Fruit fly (Drosophila melanogaster) whole organism, embryonic: ENCODE data around the gene simj.

Experiments used
- Awh ChIP-seq: fragments of 200-800 bp; sonication (Bioruptor generic); IDR thresholded peaks from 2 replicates; pipeline ENCODE4, ENCODE4 v1.3.6; 2022; ENCODE audit warnings: missing biosample characterization, missing genetic modification characterization
- C15 ChIP-seq: fragments of 200-800 bp; sonication (Bioruptor generic); IDR thresholded peaks from 3 replicates; pipeline ENCODE4 v1.3.6; 2022; ENCODE audit warnings: missing biosample characterization, missing genetic modification characterization
- CG10209 ChIP-seq: fragments of 200-800 bp; sonication (Bioruptor generic); optimal IDR thresholded peaks from 3 replicates; lab custom pipeline; 2017; ENCODE audit warnings: missing biosample characterization, mild to moderate bottlenecking, missing genetic modification characterization, missing genetic modification reagents
- CG10267 ChIP-seq: fragments of 200-800 bp; sonication (Bioruptor generic); optimal IDR thresholded peaks from 2 replicates; lab custom pipeline; 2018; ENCODE audit warnings: missing biosample characterization, mild to moderate bottlenecking, missing genetic modification characterization, moderate library complexity
- CG10321 ChIP-seq: fragments of 200-800 bp; sonication (Bioruptor generic); IDR thresholded peaks from 2 replicates; pipeline ENCODE4 v1.3.6; 2022; ENCODE audit warnings: missing biosample characterization, missing genetic modification characterization
- CG11504 ChIP-seq: fragments of 200-800 bp; sonication (Bioruptor generic); optimal IDR thresholded peaks from 3 replicates; lab custom pipeline; 2019; ENCODE audit warnings: missing biosample characterization, mild to moderate bottlenecking, missing genetic modification characterization, moderate library complexity
- CG12155 ChIP-seq: fragments of 200-800 bp; sonication (Bioruptor generic); optimal IDR thresholded peaks from 3 replicates; lab custom pipeline; 2016; ENCODE audit warnings: missing biosample characterization, missing genetic modification characterization
- CG14014 ChIP-seq: fragments of 200-800 bp; sonication (Bioruptor generic); IDR thresholded peaks from 2 replicates; pipeline ENCODE4 v1.3.6; 2022; ENCODE audit warnings: missing biosample characterization, missing genetic modification characterization
- CG17361 ChIP-seq: fragments of 200-800 bp; sonication (Bioruptor generic); IDR thresholded peaks from 3 replicates; pipeline ENCODE4 v1.3.6; 2022; ENCODE audit warnings: missing biosample characterization, missing genetic modification characterization
- CG17829 ChIP-seq: fragments of 200-800 bp; optimal IDR thresholded peaks from 2 replicates; lab custom pipeline; 2019; ENCODE audit warnings: missing biosample characterization, mild to moderate bottlenecking, missing genetic modification characterization, moderate library complexity
- CG18262 ChIP-seq: fragments of 200-800 bp; optimal IDR thresholded peaks from 3 replicates; lab custom pipeline; 2019; ENCODE audit warnings: missing biosample characterization, mild to moderate bottlenecking, missing genetic modification characterization, moderate library complexity
- CG18599 ChIP-seq: fragments of 200-800 bp; sonication (Bioruptor generic); optimal IDR thresholded peaks from 3 replicates; lab custom pipeline; 2017; ENCODE audit warnings: missing biosample characterization, missing genetic modification characterization, mild to moderate bottlenecking, moderate library complexity, missing genetic modification reagents
- CG2116 ChIP-seq: fragments of 200-800 bp; sonication (Bioruptor generic); optimal IDR thresholded peaks from 3 replicates; lab custom pipeline; 2018; ENCODE audit warnings: missing biosample characterization, mild to moderate bottlenecking, missing genetic modification characterization
- CG2202 ChIP-seq: fragments of 200-800 bp; sonication (Bioruptor generic); optimal IDR thresholded peaks from 2 replicates; lab custom pipeline; 2018; ENCODE audit warnings: missing biosample characterization, mild to moderate bottlenecking, missing genetic modification characterization
- CG2678 ChIP-seq: fragments of 200-800 bp; sonication (Bioruptor generic); optimal IDR thresholded peaks from 3 replicates; lab custom pipeline; 2019; ENCODE audit warnings: missing biosample characterization, mild to moderate bottlenecking, missing genetic modification characterization, moderate library complexity
- CG31441 ChIP-seq: fragments of 200-800 bp; sonication (Bioruptor generic); IDR thresholded peaks from 2 replicates; pipeline ENCODE4 v1.3.6; 2022; ENCODE audit warnings: missing biosample characterization, missing genetic modification characterization
- CG34376 ChIP-seq: fragments of 200-800 bp; sonication (Bioruptor generic); optimal IDR thresholded peaks from 2 replicates; lab custom pipeline; 2018; ENCODE audit warnings: missing biosample characterization, mild to moderate bottlenecking, missing genetic modification characterization
- CG3995 ChIP-seq: fragments of 200-800 bp; sonication (Bioruptor generic); optimal IDR thresholded peaks from 3 replicates; lab custom pipeline; 2016; ENCODE audit warnings: missing biosample characterization, missing genetic modification characterization
- CG4424 ChIP-seq: fragments of 200-800 bp; sonication (Bioruptor generic); optimal IDR thresholded peaks from 3 replicates; lab custom pipeline; 2016; ENCODE audit warnings: missing biosample characterization, missing genetic modification characterization
- CG6175 ChIP-seq: fragments of 200-800 bp; sonication (Bioruptor generic); IDR thresholded peaks from 3 replicates; pipeline ENCODE4 v1.3.6; 2022; ENCODE audit warnings: missing biosample characterization, missing genetic modification characterization
- CG6683 ChIP-seq: fragments of 200-800 bp; sonication (Bioruptor generic); optimal IDR thresholded peaks from 2 replicates; lab custom pipeline; 2017; ENCODE audit warnings: missing biosample characterization, mild to moderate bottlenecking, missing genetic modification characterization, missing genetic modification reagents
- CG7357 ChIP-seq: fragments of 200-800 bp; sonication (Bioruptor generic); IDR thresholded peaks from 3 replicates; pipeline ENCODE4 v1.3.6; 2022; ENCODE audit warnings: missing biosample characterization, missing genetic modification characterization
- CG8478 ChIP-seq: fragments of >200 bp; optimal IDR thresholded peaks from 2 replicates; lab custom pipeline; 2018
- CoRest ChIP-seq: fragments of 200-800 bp; sonication (Bioruptor generic); optimal IDR thresholded peaks from 3 replicates; lab custom pipeline; 2018; ENCODE audit warnings: missing biosample characterization, mild to moderate bottlenecking, missing genetic modification characterization, moderate library complexity
- Dref ChIP-seq: fragments of 200-800 bp; sonication (Bioruptor generic); IDR thresholded peaks from 2 replicates; pipeline ENCODE4 v1.3.6; 2022; ENCODE audit warnings: missing biosample characterization, missing genetic modification characterization
- Fer3 ChIP-seq: fragments of 200-800 bp; sonication (Bioruptor generic); optimal IDR thresholded peaks from 2 replicates; lab custom pipeline; 2018; ENCODE audit warnings: missing biosample characterization, mild to moderate bottlenecking, missing genetic modification characterization, moderate library complexity
- Gug ChIP-seq: fragments of 200-800 bp; sonication (Bioruptor generic); IDR thresholded peaks from 4 replicates; pipeline ENCODE4 v1.3.6; 2022; ENCODE audit warnings: missing biosample characterization, missing genetic modification characterization
- H15 ChIP-seq: fragments of 200-800 bp; sonication (Bioruptor generic); IDR thresholded peaks from 3 replicates; pipeline ENCODE4 v1.3.6; 2022; ENCODE audit warnings: missing biosample characterization, missing genetic modification characterization
- Hey ChIP-seq: fragments of 200-800 bp; sonication (Bioruptor generic); optimal IDR thresholded peaks from 3 replicates; lab custom pipeline; 2018; ENCODE audit warnings: missing biosample characterization, mild to moderate bottlenecking, missing genetic modification characterization
- Hmr ChIP-seq: fragments of 200-800 bp; sonication (Bioruptor generic); optimal IDR thresholded peaks from 3 replicates; lab custom pipeline; 2017; ENCODE audit warnings: mild to moderate bottlenecking, missing biosample characterization, missing genetic modification reagents, missing genetic modification characterization
- MBD-R2 ChIP-seq: fragments of 200-800 bp; sonication (Bioruptor generic); IDR thresholded peaks from 2 replicates; pipeline ENCODE4 v1.3.6; 2022; ENCODE audit warnings: missing biosample characterization, missing genetic modification characterization
- Mrtf ChIP-seq: fragments of 200-800 bp; sonication (Bioruptor generic); IDR thresholded peaks from 3 replicates; pipeline ENCODE4 v1.3.6; 2022; ENCODE audit warnings: missing biosample characterization, missing genetic modification characterization
- NC2β ChIP-seq: fragments of 200-800 bp; sonication (Bioruptor generic); optimal IDR thresholded peaks from 2 replicates; lab custom pipeline; 2016; ENCODE audit warnings: missing biosample characterization, missing genetic modification characterization
- NK7.1 ChIP-seq: fragments of 200-800 bp; sonication (Bioruptor generic); optimal IDR thresholded peaks from 3 replicates; lab custom pipeline; 2016; ENCODE audit warnings: missing biosample characterization, missing genetic modification characterization
- Rfx ChIP-seq: fragments of 200-800 bp; sonication (Bioruptor generic); IDR thresholded peaks from 2 replicates; pipeline ENCODE4 v1.3.6; 2022; ENCODE audit warnings: missing biosample characterization, missing genetic modification characterization
- Sin3A ChIP-seq: fragments of >200 bp; optimal IDR thresholded peaks from 2 replicates; lab custom pipeline; 2018
- Six4 ChIP-seq: fragments of 200-800 bp; sonication (Bioruptor generic); optimal IDR thresholded peaks from 2 replicates; lab custom pipeline; 2016; ENCODE audit warnings: missing biosample characterization, missing genetic modification characterization
- Usf ChIP-seq: fragments of 200-800 bp; sonication (Bioruptor generic); optimal IDR thresholded peaks from 2 replicates; lab custom pipeline; 2017; ENCODE audit warnings: missing genotype, missing biosample characterization, missing genetic modification characterization
- Xrp1 ChIP-seq: fragments of 200-800 bp; sonication (Bioruptor generic); IDR thresholded peaks from 2 replicates; pipeline ENCODE4 v1.3.6; 2022; ENCODE audit warnings: missing biosample characterization, missing genetic modification characterization
- ase ChIP-seq: fragments of 200-800 bp; sonication (Bioruptor generic); IDR thresholded peaks from 3 replicates; pipeline ENCODE4 v1.3.6; 2022; ENCODE audit warnings: missing biosample characterization, missing genetic modification characterization
- bcd ChIP-seq: fragments of 200-800 bp; sonication (Bioruptor generic); optimal IDR thresholded peaks from 2 replicates; lab custom pipeline; 2017; ENCODE audit warnings: missing biosample characterization, mild to moderate bottlenecking, missing genetic modification characterization
- chinmo ChIP-seq: fragments of 200-800 bp; sonication (Bioruptor generic); IDR thresholded peaks from 4 replicates; pipeline ENCODE4 v1.3.6; 2022; ENCODE audit warnings: missing biosample characterization, missing genetic modification characterization; ENCODE audit not compliant: partially characterized antibody
- fru ChIP-seq: fragments of >200 bp; optimal IDR thresholded peaks from 2 replicates; lab custom pipeline; 2017
- gro ChIP-seq: fragments of 200-800 bp; sonication (Bioruptor generic); optimal IDR thresholded peaks from 2 replicates; lab custom pipeline; 2016; ENCODE audit warnings: missing biosample characterization, missing genetic modification characterization
- knrl ChIP-seq: fragments of 200-800 bp; sonication (Bioruptor generic); IDR thresholded peaks from 3 replicates; pipeline ENCODE4 v1.3.6; 2022; ENCODE audit warnings: missing biosample characterization, missing genetic modification characterization; ENCODE audit not compliant: partially characterized antibody
- lmd ChIP-seq: fragments of 200-800 bp; sonication (Bioruptor generic); IDR thresholded peaks from 2 replicates; pipeline ENCODE4 v1.3.6; 2022; ENCODE audit warnings: missing biosample characterization, missing genetic modification characterization
- odd ChIP-seq: fragments of 200-800 bp; sonication (Bioruptor generic); optimal IDR thresholded peaks from 2 replicates; lab custom pipeline; 2017; ENCODE audit warnings: missing biosample characterization, mild to moderate bottlenecking, missing genetic modification characterization
- prd ChIP-seq, 3 experiments: fragments of >200 bp in 2 of 3; fragments of 200-800 bp in 1 of 3; sonication (Bioruptor generic) in 1 of 3; optimal IDR thresholded peaks in 2 of 3; IDR thresholded peaks in 1 of 3; 2 replicates in 2 of 3; 3 replicates in 1 of 3; pipeline versions ENCODE4 v1.3.6 to Lab custom; 2017 to 2022; ENCODE audit warnings: missing biosample characterization in 1 of 3, missing genetic modification characterization in 1 of 3
- scrt ChIP-seq: fragments of 200-800 bp; sonication (Bioruptor generic); optimal IDR thresholded peaks from 2 replicates; lab custom pipeline; 2018; ENCODE audit warnings: missing biosample characterization, mild to moderate bottlenecking, missing genetic modification characterization, moderate library complexity
- sima ChIP-seq: fragments of 200-800 bp; sonication (Bioruptor generic); optimal IDR thresholded peaks from 2 replicates; lab custom pipeline; 2016; ENCODE audit warnings: missing biosample characterization, missing genetic modification characterization
- trem ChIP-seq: fragments of 200-800 bp; optimal IDR thresholded peaks from 3 replicates; lab custom pipeline; 2019; ENCODE audit warnings: missing biosample characterization, mild to moderate bottlenecking, missing genetic modification characterization, moderate library complexity
- ttk ChIP-seq: fragments of 200-800 bp; sonication (Bioruptor generic); IDR thresholded peaks from 2 replicates; pipeline ENCODE4 v2.1.2; 2022; ENCODE audit warnings: missing biosample characterization, missing genetic modification characterization
- usp ChIP-seq: fragments of >200 bp; optimal IDR thresholded peaks from 2 replicates; lab custom pipeline; 2017; ENCODE audit warnings: missing biosample characterization, missing genetic modification characterization

Gene simj

DNA sequence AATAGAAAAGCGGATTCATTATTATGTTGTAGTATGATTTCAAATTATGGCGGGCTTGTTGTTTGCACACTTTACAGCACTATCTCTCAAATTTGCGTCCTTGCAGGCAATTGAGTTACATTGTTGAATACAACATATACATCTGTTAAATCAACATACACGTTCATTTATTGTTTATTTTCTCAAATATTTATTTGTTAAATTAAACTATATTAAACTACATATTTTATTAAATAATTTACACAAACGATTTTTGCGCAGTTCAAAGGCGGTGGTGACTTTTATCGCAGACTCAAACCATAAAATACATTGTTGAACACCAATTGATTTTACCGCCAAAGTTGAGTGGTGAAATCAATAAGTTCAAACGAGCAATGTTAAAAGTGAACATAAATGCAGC is 33.6 kb downstream of the simj start (continued):
- no peak for TF ChIP-seq chinmo (GFP tag; lab: Robert Waterston, UW)
- TF ChIP-seq scrt (GFP tag; lab: Kevin White, UChicago), result no peak
- TF ChIP-seq Usf (GFP tag; lab: Kevin White, UChicago), result no peak
- TF ChIP-seq CG3995, result peak; percentile 26
- no peak for TF ChIP-seq NK7.1 (GFP tag; lab: Kevin White, UChicago)
- no peak for TF ChIP-seq CG2202 (tag; lab: Kevin White, UChicago)
- TF ChIP-seq ase (GFP tag; lab: Robert Waterston, UW), result no peak
- no peak for TF ChIP-seq CG4424 (GFP tag; lab: Kevin White, UChicago)
- no peak for TF ChIP-seq ttk (GFP tag; lab: Robert Waterston, UW)
- TF ChIP-seq Xrp1 (GFP tag; lab: Robert Waterston, UW), result peak; percentile 31; the same call in 1 of the 2 replicates
- TF ChIP-seq CG18599, result peak; percentile 12
- peak; percentile 39 for TF ChIP-seq CG18262 (tag; lab: Kevin White, UChicago)
- TF ChIP-seq Gug (GFP tag; lab: Robert Waterston, UW), result no peak
- TF ChIP-seq CG10267, result peak; percentile 98
- TF ChIP-seq Dref (GFP tag; lab: Robert Waterston, UW), result no peak
- no peak for TF ChIP-seq sima (GFP tag; lab: Kevin White, UChicago)
- TF ChIP-seq CG6175 (GFP tag; lab: Robert Waterston, UW), result no peak
- TF ChIP-seq knrl (GFP tag; lab: Robert Waterston, UW), result 0 out of 3 replicates have a peak, but pooled peaks have one; percentile 36
- peak; percentile 67 for TF ChIP-seq trem (tag; lab: Kevin White, UChicago)
- TF ChIP-seq CG11504 (tag; lab: Kevin White, UChicago), result peak; percentile 49
- peak; percentile 30 for TF ChIP-seq CG2678 (tag; lab: Kevin White, UChicago)
- no peak for TF ChIP-seq Hey (tag; lab: Kevin White, UChicago)
- TF ChIP-seq fru (lab: Kevin White, UChicago), result no peak
- TF ChIP-seq CG17829 (tag; lab: Kevin White, UChicago), result no peak
- no peak for TF ChIP-seq Mrtf (GFP tag; lab: Robert Waterston, UW)
- TF ChIP-seq CG7357, result no peak
- TF ChIP-seq Fer3, result no peak
- no peak for TF ChIP-seq MBD-R2 (GFP tag; lab: Robert Waterston, UW)
- no peak for TF ChIP-seq CG10321 (GFP tag; lab: Robert Waterston, UW)
- TF ChIP-seq Rfx (GFP tag; lab: Robert Waterston, UW), result peak; percentile 37; the same call in 1 of the 2 replicates
- peak; percentile 40 for TF ChIP-seq Hmr (GFP tag; lab: Kevin White, UChicago)
- no peak for TF ChIP-seq H15 (GFP tag; lab: Robert Waterston, UW)
- 0 out of 2 replicates have a peak, but pooled peaks have one; percentile 13 for TF ChIP-seq CG31441 (GFP tag; lab: Robert Waterston, UW)
- TF ChIP-seq gro, result no peak
- TF ChIP-seq bcd (GFP tag; lab: Kevin White, UChicago), result no peak
- no peak for TF ChIP-seq Awh (GFP tag; lab: Robert Waterston, UW)
- peak; percentile 62; the same call in 2 of the 3 replicates for TF ChIP-seq CG17361 (GFP tag; lab: Robert Waterston, UW)
- TF ChIP-seq CoRest (tag; lab: Kevin White, UChicago), result peak; percentile 61
- TF ChIP-seq lmd, result no peak
- TF ChIP-seq Sin3A (lab: Kevin White, UChicago), result no peak
- TF ChIP-seq CG10209 (GFP tag; lab: Kevin White, UChicago), result peak; percentile 18
- no peak for TF ChIP-seq prd (optimal IDR thresholded peaks at IDR 0.05; lab: Kevin White, UChicago)
- TF ChIP-seq prd (GFP tag; IDR thresholded peaks at IDR 0.05; lab: Robert Waterston, UW), result no peak
- no peak for TF ChIP-seq C15 (GFP tag; lab: Robert Waterston, UW)
- no peak for TF ChIP-seq CG14014 (GFP tag; lab: Robert Waterston, UW)
- no peak for TF ChIP-seq CG8478 (lab: Kevin White, UChicago)
- peak; percentile 38 for TF ChIP-seq CG12155
- TF ChIP-seq NC2β (GFP tag; lab: Kevin White, UChicago), result no peak
- no peak for TF ChIP-seq CG6683
- TF ChIP-seq Six4 (GFP tag; lab: Kevin White, UChicago), result no peak
- no peak for TF ChIP-seq odd (GFP tag; lab: Kevin White, UChicago)
- TF ChIP-seq CG34376 (GFP tag; lab: Kevin White, UChicago), result no peak
- peak; percentile 70 for TF ChIP-seq CG2116 (GFP tag; lab: Kevin White, UChicago)
- TF ChIP-seq usp, result no peak
